Worm (Caenorhabditis elegans) whole organism, L3 larva: ENCODE measurements around the gene fmi-1.

Source experiments
- R02D3.7 ChIP-seq: fragments of 150-350 bp; optimal IDR thresholded peaks from 2 replicates; lab custom pipeline; 2014; ENCODE audit warnings: missing biosample characterization, missing genetic modification characterization
- ZK546.5 ChIP-seq: sonication (generic microtip); optimal IDR thresholded peaks from 2 replicates; lab custom pipeline; 2017; ENCODE audit warnings: missing biosample characterization, missing genetic modification characterization
- ceh-9 ChIP-seq: sonication (generic microtip); optimal IDR thresholded peaks from 2 replicates; lab custom pipeline; 2018; ENCODE audit warnings: missing biosample characterization, missing genetic modification characterization
- elt-1 ChIP-seq: fragments of 150-350 bp; optimal IDR thresholded peaks from 2 replicates; lab custom pipeline; 2014; ENCODE audit warnings: missing biosample characterization, missing genetic modification characterization
- fos-1 ChIP-seq: fragments of 150-350 bp; optimal IDR thresholded peaks from 2 replicates; lab custom pipeline; 2014; ENCODE audit warnings: missing biosample characterization, missing genetic modification characterization
- nfya-1 ChIP-seq: sonication (generic microtip); optimal IDR thresholded peaks from 2 replicates; lab custom pipeline; 2017; ENCODE audit warnings: missing genetic modification characterization, mild to moderate bottlenecking, missing compliant biosample characterization, antibody characterized with exemption, moderate library complexity; ENCODE audit not compliant: insufficient read depth
- nhr-11 ChIP-seq: fragments of 150-350 bp; optimal IDR thresholded peaks from 2 replicates; lab custom pipeline; 2014; ENCODE audit warnings: missing biosample characterization, missing genetic modification characterization
- nhr-12 ChIP-seq: fragments of 150-350 bp; optimal IDR thresholded peaks from 2 replicates; lab custom pipeline; 2014; ENCODE audit warnings: missing biosample characterization, missing genetic modification characterization
- nhr-28 ChIP-seq: fragments of 150-350 bp; optimal IDR thresholded peaks from 2 replicates; lab custom pipeline; 2014; ENCODE audit warnings: missing biosample characterization, missing genetic modification characterization
- nhr-77 ChIP-seq: fragments of 150-350 bp; optimal IDR thresholded peaks from 2 replicates; lab custom pipeline; 2014; ENCODE audit warnings: missing biosample characterization, missing genetic modification characterization
- pha-4 ChIP-seq: fragments of 150-350 bp; optimal IDR thresholded peaks from 2 replicates; lab custom pipeline; 2014; ENCODE audit warnings: missing biosample characterization, missing genetic modification reagents, missing genetic modification characterization
- snpc-4 ChIP-seq: fragments of 150-350 bp; optimal IDR thresholded peaks from 2 replicates; lab custom pipeline; 2014; ENCODE audit warnings: missing biosample characterization, missing genetic modification characterization
- tbx-2 ChIP-seq: sonication (generic microtip); optimal IDR thresholded peaks from 2 replicates; lab custom pipeline; 2016; ENCODE audit warnings: mild to moderate bottlenecking, missing genetic modification characterization, missing compliant biosample characterization
- unc-39 ChIP-seq: sonication (generic microtip); optimal IDR thresholded peaks from 4 replicates; lab custom pipeline; 2017; ENCODE audit warnings: missing biosample characterization, missing genetic modification characterization

ce11 chrV:13082442-13083126, 63.7 kb downstream of the fmi-1 start, which contains the start of gene C34B4.2:
- TF ChIP-seq unc-39 (tag; lab: Kevin White, UChicago) (no peak), nhr-11 (tag; lab: Kevin White, UChicago) (peak; percentile 63), elt-1 (tag; lab: Kevin White, UChicago) (peak; percentile 16), nhr-28 (tag; lab: Kevin White, UChicago) (no peak), ceh-9 (tag; lab: Kevin White, UChicago) (no peak), tbx-2 (tag; lab: Kevin White, UChicago) (peak; percentile 53), nhr-12 (no peak), nhr-77 (tag; lab: Kevin White, UChicago) (no peak), pha-4 (tag; lab: Kevin White, UChicago) (peak; percentile 96), snpc-4 (no peak), ZK546.5 (tag; lab: Kevin White, UChicago) (no peak), nfya-1 (tag; lab: Kevin White, UChicago) (peak; percentile 60), fos-1 (no peak), R02D3.7 (tag; lab: Kevin White, UChicago) (no peak)
